Fruit fly (Drosophila melanogaster): ENCODE results near the gene heca.
A peak's percentile ranks its signal among the peaks of the same experiment; 100 is the strongest.

heca gene

DNA sequence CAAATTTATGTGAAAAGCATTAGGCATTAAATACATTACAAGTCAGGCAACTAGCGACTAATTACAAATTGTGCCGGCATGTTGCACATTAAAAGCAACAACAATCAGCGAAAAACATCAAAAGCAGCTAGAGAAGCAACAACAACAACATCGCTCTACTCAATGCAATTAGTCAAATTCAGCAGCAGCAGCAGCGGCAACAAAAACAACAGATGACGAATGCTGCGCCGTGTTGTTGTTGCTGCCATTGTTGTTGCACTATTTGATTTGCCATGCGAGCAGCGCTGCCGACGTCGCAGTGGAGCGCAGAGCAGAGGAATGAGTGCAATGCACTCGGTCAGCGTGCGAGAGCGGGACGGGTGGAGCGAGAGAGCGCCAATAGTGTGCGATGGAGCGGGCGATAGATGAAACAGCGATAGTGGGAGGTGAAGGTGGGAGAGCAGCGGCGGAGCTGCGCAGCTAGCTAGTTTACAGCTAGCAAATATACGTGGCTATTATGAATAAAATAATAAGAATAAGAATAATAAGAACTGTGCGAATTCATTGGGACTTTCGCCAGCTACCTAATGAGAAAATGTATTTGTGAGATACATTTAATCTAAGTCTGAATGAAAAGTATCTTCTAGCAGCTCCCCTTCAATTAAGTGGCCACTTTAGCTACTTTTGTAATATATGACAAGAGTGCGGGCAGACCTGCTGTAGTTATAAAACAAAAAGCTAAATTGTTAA lies 60.4 kb downstream of the heca start (continued):
- peak; percentile 52 for TF ChIP-seq sug (tag; optimal IDR thresholded peaks at IDR 0.05)
- no peak for TF ChIP-seq tio (GFP tag; optimal IDR thresholded peaks at IDR 0.05)
- 0 out of 3 replicates have a peak, but pooled peaks have one; percentile 46 for TF ChIP-seq C15 (GFP tag; IDR thresholded peaks at IDR 0.05)
- 0 out of 2 replicates have a peak, but pooled peaks have one; percentile 26 for TF ChIP-seq CG42726 (GFP tag; IDR thresholded peaks at IDR 0.05; ENCODE audit: partially characterized antibody)
- no peak for TF ChIP-seq ttk (GFP tag; IDR thresholded peaks at IDR 0.05)
- TF ChIP-seq CG8388 (GFP tag; optimal IDR thresholded peaks at IDR 0.05), result no peak
- TF ChIP-seq CG18262 (tag; optimal IDR thresholded peaks at IDR 0.05), result peak; percentile 11
- 0 out of 3 replicates have a peak, but pooled peaks have one; percentile 8 for TF ChIP-seq CG2199 (GFP tag; IDR thresholded peaks at IDR 0.05)
- peak; percentile 81 for TF ChIP-seq z (GFP tag; IDR thresholded peaks at IDR 0.05)
- TF ChIP-seq danr (GFP tag; IDR thresholded peaks at IDR 0.05), result no peak
- TF ChIP-seq CG17186 (GFP tag; optimal IDR thresholded peaks at IDR 0.05), result no peak
- TF ChIP-seq Dfd (GFP tag; optimal IDR thresholded peaks at IDR 0.05), result no peak
- no peak for TF ChIP-seq pan (optimal IDR thresholded peaks at IDR 0.05)
- peak in 1 of 2 experiments; percentile 6 for TF ChIP-seq pan (GFP tag; optimal IDR thresholded peaks at IDR 0.05 in 1 of 2, IDR thresholded peaks at IDR 0.05 in 1 of 2)
- no peak for TF ChIP-seq Sox102F (GFP tag; optimal IDR thresholded peaks at IDR 0.05)
- peak; percentile 72 for TF ChIP-seq crol (GFP tag; IDR thresholded peaks at IDR 0.05)
- 0 out of 2 replicates have a peak, but pooled peaks have one; percentile 24 for TF ChIP-seq lmd (GFP tag; IDR thresholded peaks at IDR 0.05)
- no peak for TF ChIP-seq dpn (GFP tag; optimal IDR thresholded peaks at IDR 0.05)
- TF ChIP-seq Abd-B (GFP tag; optimal IDR thresholded peaks at IDR 0.05), result peak; percentile 23
- TF ChIP-seq Meics (GFP tag; optimal IDR thresholded peaks at IDR 0.05), result peak; percentile 9
- no peak for TF ChIP-seq CG10565 (GFP tag; optimal IDR thresholded peaks at IDR 0.05)
- no peak for TF ChIP-seq Max (GFP tag; optimal IDR thresholded peaks at IDR 0.05)
- TF ChIP-seq vnd (GFP tag; IDR thresholded peaks at IDR 0.05; ENCODE audit: partially characterized antibody), result no peak
- TF ChIP-seq CG8359 (GFP tag; optimal IDR thresholded peaks at IDR 0.05; ENCODE audit: borderline replicate concordance), result peak; percentile 2
- TF ChIP-seq ac (GFP tag; optimal IDR thresholded peaks at IDR 0.05), result no peak
- TF ChIP-seq Fer3 (tag; optimal IDR thresholded peaks at IDR 0.05), result no peak
- 0 out of 2 replicates have a peak, but pooled peaks have one; percentile 7 for TF ChIP-seq vvl (GFP tag; IDR thresholded peaks at IDR 0.05)
- TF ChIP-seq rib (GFP tag; IDR thresholded peaks at IDR 0.05), result no peak
- TF ChIP-seq Aef1 (GFP tag; IDR thresholded peaks at IDR 0.05), result peak; percentile 48; the same call in 2 of the 3 replicates
- no peak for TF ChIP-seq CG15073 (GFP tag; optimal IDR thresholded peaks at IDR 0.05)
- no peak for TF ChIP-seq CG10431 (GFP tag; optimal IDR thresholded peaks at IDR 0.05)
- TF ChIP-seq H2.0 (GFP tag; IDR thresholded peaks at IDR 0.05), result no peak
- peak; percentile 43; the same call in 2 of the 3 replicates for TF ChIP-seq dysf (GFP tag; IDR thresholded peaks at IDR 0.05)
- TF ChIP-seq CG13424 (tag; optimal IDR thresholded peaks at IDR 0.05), result peak; percentile 6

DNA sequence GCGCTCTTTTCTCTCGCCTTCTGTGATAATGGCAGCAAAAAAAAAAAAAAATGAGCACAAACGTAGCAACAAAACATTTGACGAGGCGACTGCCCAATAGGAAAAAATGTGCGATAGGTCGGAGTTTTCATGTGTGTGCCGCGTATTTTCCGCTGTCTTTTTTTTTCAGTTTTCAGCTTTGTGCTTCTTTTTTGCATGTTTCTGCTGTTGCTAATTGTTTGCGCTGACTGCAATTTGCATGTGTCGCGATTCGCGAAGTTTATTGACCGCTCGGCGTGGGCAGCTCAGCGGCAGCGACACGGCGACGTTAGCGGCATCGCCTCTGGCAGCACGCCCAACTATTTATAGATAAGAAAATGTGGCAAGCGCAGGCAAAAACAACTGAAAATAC lies 60.9 kb downstream of the heca start:
- TF ChIP-seq pzg (GFP tag; optimal IDR thresholded peaks at IDR 0.05), result no peak
- TF ChIP-seq sr (GFP tag; IDR thresholded peaks at IDR 0.05), result peak; percentile 52; the same call in 1 of the 3 replicates
- peak; percentile 76 for TF ChIP-seq Sry-β (GFP tag; optimal IDR thresholded peaks at IDR 0.05)
- 0 out of 3 replicates have a peak, but pooled peaks have one; percentile 52 for TF ChIP-seq CG6175 (GFP tag; IDR thresholded peaks at IDR 0.05)
- TF ChIP-seq bsh (GFP tag; optimal IDR thresholded peaks at IDR 0.05), result peak in 1 of 2 experiments; percentile 39
- peak; percentile 81 for TF ChIP-seq Drgx (GFP tag; IDR thresholded peaks at IDR 0.05)
- peak; percentile 56 for TF ChIP-seq Elba2 (GFP tag; optimal IDR thresholded peaks at IDR 0.05)
- no peak for TF ChIP-seq sqz (GFP tag; optimal IDR thresholded peaks at IDR 0.05)
